Worm (Caenorhabditis elegans) whole organism, L4 larva: Measurements from ENCODE around the gene K08E5.5.
A peak's percentile ranks its signal among the peaks of the same experiment; 100 is the strongest.

Source experiments
- F10B5.3 ChIP-seq: sonication (generic microtip); optimal IDR thresholded peaks from 2 replicates; lab custom pipeline; 2016; ENCODE audit warnings: mild to moderate bottlenecking, missing genetic modification characterization, missing compliant biosample characterization
- F37D6.2 ChIP-seq: sonication (generic microtip); optimal IDR thresholded peaks from 2 replicates; lab custom pipeline; 2016; ENCODE audit warnings: mild to moderate bottlenecking, missing genetic modification characterization, missing compliant biosample characterization
- F44E2.7 ChIP-seq: fragments of 200-800 bp; sonication (Bioruptor generic); IDR thresholded peaks from 2 replicates; pipeline ENCODE4 v2.1.2; 2022; ENCODE audit warnings: missing genetic modification characterization, missing compliant biosample characterization
- F49E8.2 ChIP-seq: sonication (generic microtip); optimal IDR thresholded peaks from 2 replicates; lab custom pipeline; 2016; ENCODE audit warnings: missing compliant biosample characterization, mild to moderate bottlenecking, missing genetic modification characterization, borderline replicate concordance
- R02D3.7 ChIP-seq: fragments of 150-350 bp; sonication (generic microtip); optimal IDR thresholded peaks from 3 replicates; lab custom pipeline; 2014; ENCODE audit warnings: missing biosample characterization, missing genetic modification characterization
- T20F7.1 ChIP-seq: fragments of 200-800 bp; sonication (Bioruptor generic); optimal IDR thresholded peaks from 2 replicates; lab custom pipeline; 2018; ENCODE audit warnings: mild to moderate bottlenecking, missing genetic modification characterization, missing compliant biosample characterization
- T26A8.4 ChIP-seq: fragments of 200-800 bp; sonication (Bioruptor generic); IDR thresholded peaks from 2 replicates; pipeline ENCODE4 v1.3.6; 2022; ENCODE audit warnings: missing genetic modification characterization, missing compliant biosample characterization
- Y105C5A.15 ChIP-seq: fragments of 200-800 bp; sonication (Bioruptor generic); IDR thresholded peaks from 2 replicates; pipeline ENCODE4 v1.3.6; 2022; ENCODE audit warnings: missing genetic modification characterization, missing compliant biosample characterization
- ZK337.2 ChIP-seq: fragments of 200-800 bp; sonication (Bioruptor generic); IDR thresholded peaks from 2 replicates; pipeline ENCODE4 v1.3.6; 2022; ENCODE audit warnings: missing genetic modification reagents, missing genetic modification characterization, missing compliant biosample characterization
- ZK546.5 ChIP-seq, 2 experiments: sonication (generic microtip); optimal IDR thresholded peaks; 2 replicates each; lab custom pipeline; 2017; ENCODE audit warnings: missing biosample characterization in 2 of 2, missing genetic modification characterization in 2 of 2
- ama-1 ChIP-seq: fragments of 150-350 bp; optimal IDR thresholded peaks from 2 replicates; lab custom pipeline; 2014; ENCODE audit warnings: inconsistent platforms, mixed read lengths
- arid-1 ChIP-seq: fragments of 200-800 bp; sonication (Bioruptor generic); conservative IDR thresholded peaks from 2 replicates; pipeline ENCODE4 v1.3.6; 2022; ENCODE audit warnings: missing genetic modification reagents, missing genetic modification characterization, missing compliant biosample characterization
- ceh-32 ChIP-seq: sonication (generic microtip); optimal IDR thresholded peaks from 2 replicates; lab custom pipeline; 2016; ENCODE audit warnings: mild to moderate bottlenecking, missing genetic modification characterization, missing compliant biosample characterization; ENCODE audit not compliant: poor library complexity
- ceh-44 ChIP-seq: fragments of 200-800 bp; sonication (Bioruptor generic); IDR thresholded peaks from 2 replicates; pipeline ENCODE4 v1.3.6; 2022; ENCODE audit warnings: missing genetic modification reagents, missing genetic modification characterization, missing compliant biosample characterization
- ctbp-1 ChIP-seq: fragments of 200-800 bp; sonication (Bioruptor generic); IDR thresholded peaks from 2 replicates; pipeline ENCODE4 v1.3.6; 2022; ENCODE audit warnings: missing genetic modification reagents, missing genetic modification characterization, missing compliant biosample characterization
- daf-12 ChIP-seq: fragments of 150-350 bp; optimal IDR thresholded peaks from 2 replicates; lab custom pipeline; 2014; ENCODE audit warnings: missing biosample characterization, missing genetic modification reagents, missing genetic modification characterization
- daf-16 ChIP-seq, 3 experiments: sonication (generic microtip); optimal IDR thresholded peaks; 2 replicates each; lab custom pipeline; 2016 to 2017; ENCODE audit warnings: missing genetic modification characterization in 3 of 3, missing genetic modification reagents in 3 of 3, mild to moderate bottlenecking in 2 of 3, missing compliant biosample characterization in 2 of 3, missing biosample characterization in 1 of 3, moderate library complexity in 1 of 3
- daf-19 ChIP-seq: fragments of 200-800 bp; sonication (Bioruptor generic); conservative IDR thresholded peaks from 2 replicates; pipeline ENCODE4 v1.3.6; 2022; ENCODE audit warnings: missing genetic modification characterization, missing compliant biosample characterization
- dmd-9 ChIP-seq: fragments of 200-800 bp; sonication (Bioruptor generic); IDR thresholded peaks from 2 replicates; pipeline ENCODE4 v1.3.6; 2022; ENCODE audit warnings: missing genetic modification reagents, missing genetic modification characterization, missing compliant biosample characterization
- egl-43 ChIP-seq: fragments of 200-800 bp; sonication (Bioruptor generic); IDR thresholded peaks from 2 replicates; pipeline ENCODE4 v1.3.6; 2022; ENCODE audit warnings: missing genetic modification reagents, missing genetic modification characterization, missing compliant biosample characterization
- fkh-10 ChIP-seq: fragments of 150-350 bp; optimal IDR thresholded peaks from 2 replicates; lab custom pipeline; 2014; ENCODE audit warnings: missing biosample characterization, missing genetic modification reagents, missing genetic modification characterization
- gei-8 ChIP-seq: fragments of 200-800 bp; sonication (Bioruptor generic); optimal IDR thresholded peaks from 2 replicates; lab custom pipeline; 2018; ENCODE audit warnings: mild to moderate bottlenecking, missing genetic modification characterization, missing compliant biosample characterization
- hif-1 ChIP-seq, 2 experiments: sonication (generic microtip); optimal IDR thresholded peaks; 2 replicates each; lab custom pipeline; 2016 to 2017; ENCODE audit warnings: missing compliant biosample characterization in 2 of 2, missing genetic modification characterization in 2 of 2, missing genetic modification reagents in 2 of 2, missing genotype in 2 of 2, mild to moderate bottlenecking in 1 of 2
- hlh-30 ChIP-seq: sonication (generic microtip); optimal IDR thresholded peaks from 2 replicates; lab custom pipeline; 2017; ENCODE audit warnings: antibody characterized with exemption, mild to moderate bottlenecking, missing genetic modification characterization, missing compliant biosample characterization; ENCODE audit not compliant: insufficient read depth
- hmg-1.1 ChIP-seq: fragments of 200-800 bp; sonication (Bioruptor generic); IDR thresholded peaks from 2 replicates; pipeline ENCODE4 v1.3.6; 2022; ENCODE audit warnings: missing genetic modification reagents, missing genetic modification characterization, missing compliant biosample characterization
- jun-1 ChIP-seq: fragments of 150-350 bp; optimal IDR thresholded peaks from 2 replicates; lab custom pipeline; 2014; ENCODE audit warnings: missing biosample characterization, missing genetic modification reagents, missing genetic modification characterization
- lin-15B ChIP-seq: fragments of 150-350 bp; sonication (generic microtip); optimal IDR thresholded peaks from 3 replicates; lab custom pipeline; 2014; ENCODE audit warnings: missing biosample characterization, missing genetic modification characterization
- lin-38 ChIP-seq: fragments of 200-800 bp; sonication (Bioruptor generic); IDR thresholded peaks from 2 replicates; pipeline ENCODE4 v1.3.6; 2022; ENCODE audit warnings: missing genetic modification reagents, missing genetic modification characterization, missing compliant biosample characterization
- lir-3 ChIP-seq: sonication (generic microtip); optimal IDR thresholded peaks from 2 replicates; lab custom pipeline; 2016; ENCODE audit warnings: mild to moderate bottlenecking, missing genetic modification characterization, missing compliant biosample characterization
- madf-5 ChIP-seq, 2 experiments: fragments of 200-800 bp; sonication (Bioruptor generic); IDR thresholded peaks; 2 replicates each; pipeline ENCODE4 v1.3.6; 2022; ENCODE audit warnings: missing compliant biosample characterization in 2 of 2, missing genetic modification characterization in 2 of 2
- mdt-29 ChIP-seq: fragments of 200-800 bp; sonication (Bioruptor generic); IDR thresholded peaks from 2 replicates; pipeline ENCODE4 v1.3.6; 2022; ENCODE audit warnings: missing genetic modification reagents, missing genetic modification characterization, missing compliant biosample characterization
- mes-2 ChIP-seq: sonication (generic microtip); optimal IDR thresholded peaks from 2 replicates; lab custom pipeline; 2016; ENCODE audit warnings: missing genotype, mild to moderate bottlenecking, missing genetic modification characterization, missing compliant biosample characterization; ENCODE audit not compliant: poor library complexity, severe bottlenecking
- mxl-2 ChIP-seq: fragments of 200-800 bp; sonication (Bioruptor generic); conservative IDR thresholded peaks from 2 replicates; pipeline ENCODE4 v1.3.6; 2022; ENCODE audit warnings: missing genetic modification reagents, missing genetic modification characterization, missing compliant biosample characterization
- nhr-25 ChIP-seq: sonication (generic microtip); optimal IDR thresholded peaks from 2 replicates; lab custom pipeline; 2017; ENCODE audit warnings: missing genetic modification characterization, mild to moderate bottlenecking, missing compliant biosample characterization, antibody characterized with exemption, moderate library complexity, borderline replicate concordance; ENCODE audit not compliant: insufficient read depth
- nhr-28 ChIP-seq: fragments of 150-350 bp; optimal IDR thresholded peaks from 2 replicates; lab custom pipeline; 2014; ENCODE audit warnings: missing biosample characterization, missing genetic modification characterization
- nhr-42 ChIP-seq: fragments of 200-800 bp; sonication (Bioruptor generic); IDR thresholded peaks from 2 replicates; pipeline ENCODE4 v1.3.6; 2022; ENCODE audit warnings: missing genetic modification characterization, missing compliant biosample characterization
- nhr-48 ChIP-seq: sonication (generic microtip); optimal IDR thresholded peaks from 2 replicates; lab custom pipeline; 2016; ENCODE audit warnings: mild to moderate bottlenecking, missing genetic modification characterization, missing compliant biosample characterization
- nhr-6 ChIP-seq: fragments of 150-350 bp; optimal IDR thresholded peaks from 2 replicates; lab custom pipeline; 2014; ENCODE audit warnings: missing biosample characterization, missing genetic modification characterization
- pha-4 ChIP-seq, 2 experiments: fragments of 150-350 bp in 1 of 2; fragments of 200-800 bp in 1 of 2; sonication (Bioruptor generic) in 1 of 2; IDR thresholded peaks in 1 of 2; optimal IDR thresholded peaks in 1 of 2; 2 replicates each; pipeline versions ENCODE4 v1.3.6 to Lab custom; 2014 to 2022; ENCODE audit warnings: missing genetic modification characterization in 2 of 2, missing genetic modification reagents in 2 of 2, missing biosample characterization in 1 of 2, missing compliant biosample characterization in 1 of 2
- saeg-2 ChIP-seq: fragments of 200-800 bp; sonication (Bioruptor generic); IDR thresholded peaks from 2 replicates; pipeline ENCODE4 v1.3.6; 2022; ENCODE audit warnings: missing genetic modification reagents, missing genetic modification characterization, missing compliant biosample characterization
- sdz-12 ChIP-seq: fragments of 200-800 bp; sonication (Bioruptor generic); optimal IDR thresholded peaks from 2 replicates; lab custom pipeline; 2018; ENCODE audit warnings: mild to moderate bottlenecking, missing genetic modification characterization, missing compliant biosample characterization
- set-16 ChIP-seq: fragments of 200-800 bp; sonication (Bioruptor generic); IDR thresholded peaks from 2 replicates; pipeline ENCODE4 v1.3.6; 2022; ENCODE audit warnings: missing genetic modification reagents, missing genetic modification characterization, missing compliant biosample characterization
- snpc-1.2 ChIP-seq: fragments of 200-800 bp; sonication (Bioruptor generic); IDR thresholded peaks from 2 replicates; pipeline ENCODE4 v1.3.6; 2022; ENCODE audit warnings: missing genetic modification reagents, missing genetic modification characterization, missing compliant biosample characterization
- tra-1 ChIP-seq: fragments of 200-800 bp; sonication (Bioruptor generic); IDR thresholded peaks from 2 replicates; pipeline ENCODE4 v1.3.6; 2022; ENCODE audit warnings: missing genetic modification reagents, missing genetic modification characterization, missing compliant biosample characterization
- unc-130 ChIP-seq: sonication (generic microtip); optimal IDR thresholded peaks from 2 replicates; lab custom pipeline; 2016; ENCODE audit warnings: missing genetic modification reagents, missing genetic modification characterization, missing compliant biosample characterization
- vab-7 ChIP-seq: fragments of 200-800 bp; sonication (Bioruptor generic); IDR thresholded peaks from 2 replicates; pipeline ENCODE4 v1.3.6; 2022; ENCODE audit warnings: missing genetic modification reagents, missing genetic modification characterization, missing compliant biosample characterization
- zfp-2 ChIP-seq: sonication (generic microtip); optimal IDR thresholded peaks from 2 replicates; lab custom pipeline; 2016; ENCODE audit warnings: mild to moderate bottlenecking, missing genetic modification characterization, missing compliant biosample characterization
- zfp-3 ChIP-seq: fragments of 200-800 bp; sonication (Bioruptor generic); conservative IDR thresholded peaks from 2 replicates; pipeline ENCODE4 v1.3.6; 2022; ENCODE audit warnings: missing genetic modification reagents, missing genetic modification characterization, missing compliant biosample characterization
- zip-11 ChIP-seq: fragments of 200-800 bp; sonication (Bioruptor generic); IDR thresholded peaks from 2 replicates; pipeline ENCODE4 v1.3.6; 2022; ENCODE audit warnings: missing genetic modification characterization, missing compliant biosample characterization
- ztf-11 ChIP-seq: fragments of 150-350 bp; optimal IDR thresholded peaks from 2 replicates; lab custom pipeline; 2014; ENCODE audit warnings: missing biosample characterization, missing genetic modification characterization

Gene K08E5.5

DNA sequence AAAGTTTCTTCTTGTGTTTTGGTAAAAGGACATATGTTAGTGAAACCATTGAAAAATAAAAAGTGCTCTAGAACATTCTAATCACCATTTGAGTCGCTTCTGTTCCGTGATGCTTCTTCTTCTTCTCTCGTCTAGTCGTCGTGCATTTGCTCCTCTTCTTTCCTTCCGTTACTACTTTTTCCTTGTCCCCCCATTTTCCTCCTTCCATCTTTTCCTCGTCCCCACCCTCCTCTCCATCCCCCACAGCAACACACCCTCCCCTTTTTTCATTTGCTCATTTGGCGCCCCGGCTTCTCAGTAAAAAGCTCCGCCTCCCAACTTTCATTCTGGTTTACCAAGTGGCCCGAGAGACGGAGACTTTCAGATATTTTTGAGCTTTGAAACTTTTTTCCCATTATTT lies 8.6 kb downstream of the K08E5.5 start (continued):
- TF ChIP-seq saeg-2 (GFP tag; lab: Robert Waterston, UW) (no peak), fkh-10 (peak; percentile 52), jun-1 (tag; lab: Kevin White, UChicago) (no peak), unc-130 (no peak), nhr-25 (no peak), nhr-42 (GFP tag; lab: Robert Waterston, UW) (no peak), ceh-44 (GFP tag; lab: Robert Waterston, UW) (no peak), pha-4 (GFP tag; IDR thresholded peaks at IDR 0.05; lab: Robert Waterston, UW) (no peak), pha-4 (tag; optimal IDR thresholded peaks at IDR 0.05; lab: Kevin White, UChicago) (no peak), F10B5.3 (tag; lab: Kevin White, UChicago) (no peak), hlh-30 (tag; lab: Kevin White, UChicago) (peak; percentile 22), mes-2 (no peak), ceh-32 (no peak), T20F7.1 (GFP tag; lab: Kevin White, UChicago) (no peak), mxl-2 (GFP tag; lab: Robert Waterston, UW) (no peak), ZK337.2 (GFP tag; lab: Robert Waterston, UW) (no peak), Y105C5A.15 (GFP tag; lab: Robert Waterston, UW) (no peak), zip-11 (no peak), arid-1 (no peak; the same call in 1 of the 2 replicates), lir-3 (tag; lab: Kevin White, UChicago) (no peak), lin-38 (no peak), zfp-2 (tag; lab: Kevin White, UChicago) (no peak), nhr-6 (no peak), T26A8.4 (no peak), nhr-48 (no peak), ama-1 (peak; percentile 30), ctbp-1 (GFP tag; lab: Robert Waterston, UW) (peak; percentile 86), egl-43 (GFP tag; lab: Robert Waterston, UW) (peak; percentile 57; the same call in 1 of the 2 replicates), daf-16 (GFP tag; optimal IDR thresholded peaks at IDR 0.05; lab: Kevin White, UChicago) (no peak), daf-16 (tag; optimal IDR thresholded peaks at IDR 0.05; lab: Kevin White, UChicago) (no peak), hmg-1.1 (GFP tag; lab: Robert Waterston, UW) (peak; percentile 50; the same call in 1 of the 2 replicates), snpc-1.2 (GFP tag; lab: Robert Waterston, UW) (no peak), vab-7 (GFP tag; lab: Robert Waterston, UW) (no peak), lin-15B (tag; lab: Kevin White, UChicago) (no peak), nhr-28 (tag; lab: Kevin White, UChicago) (no peak), ztf-11 (tag; lab: Kevin White, UChicago) (no peak), tra-1 (no peak), daf-12 (tag; lab: Kevin White, UChicago) (no peak), ZK546.5 (tag; optimal IDR thresholded peaks at IDR 0.05; lab: Kevin White, UChicago) (no peak), mdt-29 (GFP tag; lab: Robert Waterston, UW) (no peak), gei-8 (GFP tag; lab: Kevin White, UChicago) (no peak), F37D6.2 (tag; lab: Kevin White, UChicago) (no peak), madf-5 (GFP tag; IDR thresholded peaks at IDR 0.05; lab: Robert Waterston, UW) (no peak), F49E8.2 (tag; lab: Kevin White, UChicago) (no peak), set-16 (peak; percentile 55), daf-19 (GFP tag; lab: Robert Waterston, UW) (no peak), zfp-3 (GFP tag; lab: Robert Waterston, UW) (no peak), R02D3.7 (tag; lab: Kevin White, UChicago) (no peak), sdz-12 (GFP tag; lab: Kevin White, UChicago) (no peak), dmd-9 (GFP tag; lab: Robert Waterston, UW) (no peak), F44E2.7 (GFP tag; lab: Robert Waterston, UW) (no peak), hif-1 (tag; optimal IDR thresholded peaks at IDR 0.05; lab: Kevin White, UChicago) (peak in 1 of 2 experiments; percentile 7)
